Worm (Caenorhabditis elegans) whole organism, L3 larva: Measurements from ENCODE around the gene tir-1.
A peak's percentile ranks its signal among the peaks of the same experiment; 100 is the strongest.

Source experiments
- R02D3.7 ChIP-seq: fragments of 150-350 bp; optimal IDR thresholded peaks from 2 replicates; lab custom pipeline; 2014; ENCODE audit warnings: missing biosample characterization, missing genetic modification characterization
- ZK546.5 ChIP-seq: sonication (generic microtip); optimal IDR thresholded peaks from 2 replicates; lab custom pipeline; 2017; ENCODE audit warnings: missing biosample characterization, missing genetic modification characterization
- aly-2 ChIP-seq: fragments of 150-350 bp; optimal IDR thresholded peaks from 2 replicates; lab custom pipeline; 2014; ENCODE audit warnings: missing biosample characterization, missing genetic modification characterization
- ama-1 ChIP-seq: fragments of 150-350 bp; optimal IDR thresholded peaks from 2 replicates; lab custom pipeline; 2018
- ceh-16 ChIP-seq: sonication (generic microtip); optimal IDR thresholded peaks from 2 replicates; lab custom pipeline; 2017; ENCODE audit warnings: missing biosample characterization, missing genetic modification characterization
- ceh-28 ChIP-seq: fragments of 150-350 bp; optimal IDR thresholded peaks from 2 replicates; lab custom pipeline; 2014; ENCODE audit warnings: missing biosample characterization, missing genetic modification reagents, missing genetic modification characterization
- ceh-82 ChIP-seq: fragments of 150-350 bp; optimal IDR thresholded peaks from 2 replicates; lab custom pipeline; 2014; ENCODE audit warnings: missing biosample characterization, missing genetic modification characterization
- ceh-9 ChIP-seq: sonication (generic microtip); optimal IDR thresholded peaks from 2 replicates; lab custom pipeline; 2018; ENCODE audit warnings: missing biosample characterization, missing genetic modification characterization
- daf-12 ChIP-seq: fragments of 150-350 bp; optimal IDR thresholded peaks from 2 replicates; lab custom pipeline; 2014; ENCODE audit warnings: missing biosample characterization, missing genetic modification reagents, missing genetic modification characterization
- egl-27 ChIP-seq: sonication (generic microtip); optimal IDR thresholded peaks from 4 replicates; lab custom pipeline; 2017; ENCODE audit warnings: missing biosample characterization, missing genetic modification reagents, missing genetic modification characterization
- egl-5 ChIP-seq: fragments of 150-350 bp; optimal IDR thresholded peaks from 2 replicates; lab custom pipeline; 2017; ENCODE audit warnings: missing biosample characterization, missing genetic modification reagents, missing genetic modification characterization, inconsistent platforms
- elt-2 ChIP-seq: sonication (generic microtip); optimal IDR thresholded peaks from 2 replicates; lab custom pipeline; 2016; ENCODE audit warnings: missing genetic modification reagents, mild to moderate bottlenecking, missing genetic modification characterization, missing compliant biosample characterization
- elt-3 ChIP-seq, 3 experiments: fragments of 150-350 bp in 1 of 3; sonication (generic microtip) in 2 of 3; optimal IDR thresholded peaks; 2 replicates in 2 of 3; 4 replicates in 1 of 3; lab custom pipeline; 2014 to 2017; ENCODE audit warnings: missing biosample characterization in 3 of 3, missing genetic modification characterization in 3 of 3
- eor-1 ChIP-seq, 2 experiments: fragments of 150-350 bp; optimal IDR thresholded peaks; 2 replicates each; lab custom pipeline; 2014 to 2018; ENCODE audit warnings: missing biosample characterization in 2 of 2, missing genetic modification characterization in 2 of 2
- fkh-10 ChIP-seq: sonication (generic microtip); optimal IDR thresholded peaks from 2 replicates; lab custom pipeline; 2017; ENCODE audit warnings: missing biosample characterization, missing genetic modification reagents, missing genetic modification characterization
- fos-1 ChIP-seq: fragments of 150-350 bp; optimal IDR thresholded peaks from 2 replicates; lab custom pipeline; 2014; ENCODE audit warnings: missing biosample characterization, missing genetic modification characterization
- hmg-11 ChIP-seq: sonication (generic microtip); optimal IDR thresholded peaks from 2 replicates; lab custom pipeline; 2016; ENCODE audit warnings: missing genetic modification characterization, missing compliant biosample characterization
- jun-1 ChIP-seq: fragments of 150-350 bp; optimal IDR thresholded peaks from 2 replicates; lab custom pipeline; 2014; ENCODE audit warnings: missing biosample characterization, missing genetic modification reagents, missing genetic modification characterization
- lin-39 ChIP-seq: fragments of 150-350 bp; optimal IDR thresholded peaks from 2 replicates; lab custom pipeline; 2018; ENCODE audit warnings: missing biosample characterization, missing genetic modification reagents, missing genetic modification characterization
- lsy-12 ChIP-seq: sonication (generic microtip); optimal IDR thresholded peaks from 2 replicates; lab custom pipeline; 2016; ENCODE audit warnings: mild to moderate bottlenecking, missing genetic modification characterization, missing compliant biosample characterization
- mdl-1 ChIP-seq: fragments of 150-350 bp; optimal IDR thresholded peaks from 2 replicates; lab custom pipeline; 2014; ENCODE audit warnings: missing biosample characterization, missing genetic modification characterization
- mml-1 ChIP-seq: fragments of 150-350 bp; sonication (generic microtip); optimal IDR thresholded peaks from 3 replicates; lab custom pipeline; 2014; ENCODE audit warnings: missing biosample characterization, missing genetic modification characterization
- nfya-1 ChIP-seq: sonication (generic microtip); optimal IDR thresholded peaks from 2 replicates; lab custom pipeline; 2017; ENCODE audit warnings: missing genetic modification characterization, mild to moderate bottlenecking, missing compliant biosample characterization, antibody characterized with exemption, moderate library complexity; ENCODE audit not compliant: insufficient read depth
- nhr-11 ChIP-seq: fragments of 150-350 bp; optimal IDR thresholded peaks from 2 replicates; lab custom pipeline; 2014; ENCODE audit warnings: missing biosample characterization, missing genetic modification characterization
- nhr-23 ChIP-seq: fragments of 150-350 bp; optimal IDR thresholded peaks from 2 replicates; lab custom pipeline; 2014; ENCODE audit warnings: missing biosample characterization, missing genetic modification reagents, missing genetic modification characterization
- nhr-25 ChIP-seq: sonication (generic microtip); optimal IDR thresholded peaks from 2 replicates; lab custom pipeline; 2017; ENCODE audit warnings: missing biosample characterization, missing genetic modification characterization
- nhr-28 ChIP-seq: fragments of 150-350 bp; optimal IDR thresholded peaks from 2 replicates; lab custom pipeline; 2014; ENCODE audit warnings: missing biosample characterization, missing genetic modification characterization
- nhr-43 ChIP-seq: sonication (generic microtip); optimal IDR thresholded peaks from 2 replicates; lab custom pipeline; 2016; ENCODE audit warnings: mild to moderate bottlenecking, missing genetic modification characterization, missing compliant biosample characterization; ENCODE audit not compliant: poor library complexity, severe bottlenecking
- nhr-76 ChIP-seq: fragments of 150-350 bp; sonication (generic microtip); optimal IDR thresholded peaks from 5 replicates; lab custom pipeline; 2014; ENCODE audit warnings: missing biosample characterization, missing genetic modification characterization
- nhr-77 ChIP-seq: fragments of 150-350 bp; optimal IDR thresholded peaks from 2 replicates; lab custom pipeline; 2014; ENCODE audit warnings: missing biosample characterization, missing genetic modification characterization
- pha-4 ChIP-seq: fragments of 150-350 bp; optimal IDR thresholded peaks from 2 replicates; lab custom pipeline; 2014; ENCODE audit warnings: missing biosample characterization, missing genetic modification reagents, missing genetic modification characterization
- pqm-1 ChIP-seq: fragments of 150-350 bp; optimal IDR thresholded peaks from 2 replicates; lab custom pipeline; 2017; ENCODE audit warnings: missing biosample characterization, missing genetic modification characterization, inconsistent platforms
- sea-2 ChIP-seq: fragments of 150-350 bp; sonication (generic microtip); optimal IDR thresholded peaks from 4 replicates; lab custom pipeline; 2014; ENCODE audit warnings: missing biosample characterization, missing genetic modification reagents, missing genetic modification characterization
- skn-1 ChIP-seq: fragments of 150-350 bp; optimal IDR thresholded peaks from 2 replicates; lab custom pipeline; 2014; ENCODE audit warnings: missing biosample characterization, missing genetic modification characterization
- snpc-4 ChIP-seq: fragments of 150-350 bp; optimal IDR thresholded peaks from 2 replicates; lab custom pipeline; 2014; ENCODE audit warnings: missing biosample characterization, missing genetic modification characterization
- tbx-2 ChIP-seq: sonication (generic microtip); optimal IDR thresholded peaks from 2 replicates; lab custom pipeline; 2016; ENCODE audit warnings: mild to moderate bottlenecking, missing genetic modification characterization, missing compliant biosample characterization
- unc-62 ChIP-seq: fragments of 150-350 bp; sonication (generic microtip); optimal IDR thresholded peaks from 4 replicates; lab custom pipeline; 2014; ENCODE audit warnings: missing biosample characterization, missing genetic modification reagents, missing genetic modification characterization
- zag-1 ChIP-seq: fragments of 150-350 bp; optimal IDR thresholded peaks from 2 replicates; lab custom pipeline; 2014; ENCODE audit warnings: missing biosample characterization, missing genetic modification characterization
- ztf-11 ChIP-seq: fragments of 150-350 bp; optimal IDR thresholded peaks from 2 replicates; lab custom pipeline; 2014; ENCODE audit warnings: missing biosample characterization, missing genetic modification characterization
- ztf-4 ChIP-seq: fragments of 150-350 bp; optimal IDR thresholded peaks from 2 replicates; lab custom pipeline; 2014; ENCODE audit warnings: missing biosample characterization, missing genetic modification characterization

The tir-1 gene

ce11 chrIII:3908205-3908604 lies 6.8 kb upstream of the tir-1 start:
- TF ChIP-seq mml-1 (no peak), ceh-16 (tag; lab: Kevin White, UChicago) (no peak), ztf-4 (no peak), hmg-11 (peak; percentile 41), fkh-10 (GFP tag; lab: Kevin White, UChicago) (no peak), ama-1 (peak; percentile 17), R02D3.7 (tag; lab: Kevin White, UChicago) (no peak), egl-5 (tag; lab: Kevin White, UChicago) (no peak), elt-2 (peak; percentile 20), tbx-2 (tag; lab: Kevin White, UChicago) (no peak), skn-1 (tag; lab: Kevin White, UChicago) (no peak), jun-1 (no peak), pha-4 (peak; percentile 29), fos-1 (tag; lab: Kevin White, UChicago) (no peak), nfya-1 (peak; percentile 43)

ce11 chrIII:3907587-3907986 lies 6.1 kb upstream of the tir-1 start, which contains the start of gene mmcm-1:
TSS of gene mmcm-1 (minus strand) at chrIII:3907687.
- no peak for TF ChIP-seq nhr-28
- no peak for TF ChIP-seq nhr-43 (tag; lab: Kevin White, UChicago)
- no peak for TF ChIP-seq zag-1 (tag; lab: Kevin White, UChicago)
- no peak for TF ChIP-seq nfya-1
- TF ChIP-seq ceh-16 (tag; lab: Kevin White, UChicago) = no peak
- no peak for TF ChIP-seq sea-2 (GFP tag; lab: Kevin White, UChicago)
- no peak for TF ChIP-seq daf-12 (tag; lab: Kevin White, UChicago)
- TF ChIP-seq fkh-10 (GFP tag; lab: Kevin White, UChicago) = no peak

- TF ChIP-seq nhr-23 (no peak), tbx-2 (tag; lab: Kevin White, UChicago) (no peak), snpc-4 (tag; lab: Kevin White, UChicago) (no peak), nhr-28 (no peak), fkh-10 (GFP tag; lab: Kevin White, UChicago) (no peak), unc-62 (GFP tag; lab: Kevin White, UChicago) (no peak), aly-2 (tag; lab: Kevin White, UChicago) (no peak), hmg-11 (no peak), elt-3 (tag; optimal IDR thresholded peaks at IDR 0.05; lab: Kevin White, UChicago) (no peak), ztf-11 (tag; lab: Kevin White, UChicago) (no peak), ceh-28 (tag; lab: Kevin White, UChicago) (no peak), nhr-11 (tag; lab: Kevin White, UChicago) (no peak), ceh-9 (tag; lab: Kevin White, UChicago) (no peak), fos-1 (tag; lab: Kevin White, UChicago) (no peak), pqm-1 (no peak), jun-1 (no peak), skn-1 (tag; lab: Kevin White, UChicago) (no peak), elt-2 (no peak), lin-39 (tag; lab: Kevin White, UChicago) (no peak), ama-1 (no peak)
These were observed 5.0 kb upstream of the tir-1 start for ce11 chrIII:3906481-3906880.

ce11 chrIII:3902588-3903325 lies 1.3 kb upstream of the tir-1 start:
- TF ChIP-seq elt-2 = peak; percentile 11
- TF ChIP-seq daf-12 (tag; lab: Kevin White, UChicago) = no peak
- peak; percentile 83 for TF ChIP-seq ama-1
- no peak for TF ChIP-seq ceh-82 (tag; lab: Kevin White, UChicago)
- TF ChIP-seq ceh-28 (tag; lab: Kevin White, UChicago) = no peak
- TF ChIP-seq nfya-1 = peak; percentile 13
- peak; percentile 12 for TF ChIP-seq nhr-43 (tag; lab: Kevin White, UChicago)
- TF ChIP-seq lsy-12 = peak; percentile 40
- no peak for TF ChIP-seq mml-1
- peak; percentile 70 for TF ChIP-seq ztf-4
- TF ChIP-seq skn-1 (tag; lab: Kevin White, UChicago) = no peak

ce11 chrIII:3898850-3899249 lies 2.6 kb downstream of the tir-1 start:
- peak; percentile 39 for TF ChIP-seq nfya-1
- TF ChIP-seq eor-1 (tag; optimal IDR thresholded peaks at IDR 0.05; lab: Kevin White, UChicago) = no peak
- TF ChIP-seq egl-27 (tag; lab: Kevin White, UChicago) = no peak
- no peak for TF ChIP-seq nhr-43 (tag; lab: Kevin White, UChicago)
- no peak for TF ChIP-seq nhr-28
- no peak for TF ChIP-seq ceh-82 (tag; lab: Kevin White, UChicago)
- TF ChIP-seq fkh-10 (GFP tag; lab: Kevin White, UChicago) = no peak
- peak; percentile 62 for TF ChIP-seq hmg-11
- TF ChIP-seq lin-39 (tag; lab: Kevin White, UChicago) = no peak
- TF ChIP-seq ceh-28 (tag; lab: Kevin White, UChicago) = no peak
- no peak for TF ChIP-seq pqm-1
- TF ChIP-seq ztf-11 (tag; lab: Kevin White, UChicago) = no peak
- no peak for TF ChIP-seq ZK546.5
- no peak for TF ChIP-seq nhr-77
- no peak for TF ChIP-seq tbx-2 (tag; lab: Kevin White, UChicago)
- TF ChIP-seq mml-1 = no peak
- no peak for TF ChIP-seq ztf-4
- TF ChIP-seq elt-3 (tag; optimal IDR thresholded peaks at IDR 0.05; lab: Kevin White, UChicago) = no peak
- no peak for TF ChIP-seq mdl-1
- TF ChIP-seq aly-2 (tag; lab: Kevin White, UChicago) = no peak
- TF ChIP-seq nhr-25 (tag; lab: Kevin White, UChicago) = no peak
- TF ChIP-seq nhr-76 = no peak
- no peak for TF ChIP-seq ceh-9 (tag; lab: Kevin White, UChicago)
- no peak for TF ChIP-seq elt-2
- no peak for TF ChIP-seq pha-4
